Worm (Caenorhabditis elegans) whole organism, young adult: ENCODE data around the gene lmtr-3.

Experiments used
- K12H6.12 ChIP-seq: fragments of 200-800 bp; sonication (Bioruptor generic); optimal IDR thresholded peaks from 2 replicates; lab custom pipeline; 2018; ENCODE audit warnings: mild to moderate bottlenecking, missing genetic modification characterization, missing compliant biosample characterization
- dpff-1 ChIP-seq: sonication (generic microtip); optimal IDR thresholded peaks from 2 replicates; lab custom pipeline; 2017; ENCODE audit warnings: mild to moderate bottlenecking, missing genetic modification characterization, missing compliant biosample characterization
- let-607 ChIP-seq, 2 experiments: fragments of 200-800 bp in 1 of 2; sonication (Bioruptor generic) in 1 of 2; sonication (generic microtip) in 1 of 2; optimal IDR thresholded peaks; 2 replicates each; lab custom pipeline; 2016 to 2018; ENCODE audit warnings: mild to moderate bottlenecking in 2 of 2, missing compliant biosample characterization in 2 of 2, missing genetic modification characterization in 2 of 2, moderate library complexity in 2 of 2, missing genotype in 1 of 2
- snpc-4 ChIP-seq, 5 experiments: fragments of 150-350 bp in 1 of 5; sonication (generic microtip) in 4 of 5; optimal IDR thresholded peaks; 2 replicates each; lab custom pipeline; 2014 to 2018; ENCODE audit warnings: missing genetic modification characterization in 5 of 5, missing biosample characterization in 3 of 5, antibody characterized with exemption in 2 of 5, mild to moderate bottlenecking in 2 of 5, missing compliant biosample characterization in 2 of 5, missing genotype in 2 of 5, moderate library complexity in 2 of 5, missing genetic modification reagents in 1 of 5

- TF ChIP-seq dpff-1 (tag; lab: Kevin White, UChicago) = no peak
- TF ChIP-seq snpc-4 (GFP tag; optimal IDR thresholded peaks at IDR 0.05; lab: Kevin White, UChicago) = no peak
- TF ChIP-seq snpc-4 (tag; optimal IDR thresholded peaks at IDR 0.05; lab: Kevin White, UChicago) = peak in 3 of 4 experiments; percentile 17 to 56 (median 55)
- peak; percentile 3 for TF ChIP-seq K12H6.12 (tag; lab: Kevin White, UChicago)
- TF ChIP-seq let-607 (tag; optimal IDR thresholded peaks at IDR 0.05; lab: Kevin White, UChicago) = no peak
These were observed 45.8 kb upstream of the lmtr-3 start, which contains the start of gene act-2 for ce11 chrV:11078104-11078724.
